Worm (Caenorhabditis elegans) whole organism, young adult: Measurements from ENCODE around the gene F21C10.1.

Experiments
- B0336.3 ChIP-seq: fragments of 200-800 bp; sonication (Bioruptor generic); IDR thresholded peaks from 2 replicates; pipeline ENCODE4 v1.3.6; 2022; ENCODE audit warnings: missing genetic modification characterization, missing compliant biosample characterization
- C17E4.6 ChIP-seq: fragments of 200-800 bp; sonication (Bioruptor generic); IDR thresholded peaks from 2 replicates; pipeline ENCODE4 v1.3.6; 2022; ENCODE audit warnings: missing genetic modification reagents, missing genetic modification characterization, missing compliant biosample characterization
- D2030.7 ChIP-seq: fragments of 200-800 bp; sonication (Bioruptor generic); IDR thresholded peaks from 2 replicates; pipeline ENCODE4 v1.3.6; 2022; ENCODE audit warnings: missing genetic modification reagents, missing genetic modification characterization, missing compliant biosample characterization
- F52B5.7 ChIP-seq: sonication (generic microtip); optimal IDR thresholded peaks from 2 replicates; lab custom pipeline; 2016; ENCODE audit warnings: mild to moderate bottlenecking, missing genetic modification characterization, missing compliant biosample characterization
- K11D2.4 ChIP-seq: fragments of 200-800 bp; sonication (Bioruptor generic); IDR thresholded peaks from 2 replicates; pipeline ENCODE4 v1.3.6; 2022; ENCODE audit warnings: missing genetic modification reagents, missing genetic modification characterization, missing compliant biosample characterization
- Y53F4B.3 ChIP-seq: fragments of 200-800 bp; sonication (Bioruptor generic); IDR thresholded peaks from 2 replicates; pipeline ENCODE4 v1.3.6; 2022; ENCODE audit warnings: missing genetic modification reagents, missing genetic modification characterization, missing compliant biosample characterization
- Y67H2A.10 ChIP-seq: fragments of 200-800 bp; sonication (Bioruptor generic); conservative IDR thresholded peaks from 2 replicates; pipeline ENCODE4 v1.3.6; 2022; ENCODE audit warnings: missing genetic modification reagents, missing genetic modification characterization, missing compliant biosample characterization
- Y95B8A.8 ChIP-seq: fragments of 200-800 bp; sonication (Bioruptor generic); IDR thresholded peaks from 2 replicates; pipeline ENCODE4 v1.3.6; 2022; ENCODE audit warnings: missing genetic modification reagents, missing genetic modification characterization, missing compliant biosample characterization
- atf-7 ChIP-seq: sonication (generic microtip); optimal IDR thresholded peaks from 2 replicates; lab custom pipeline; 2017; ENCODE audit warnings: mild to moderate bottlenecking, missing genetic modification characterization, missing compliant biosample characterization
- athp-1 ChIP-seq: sonication (generic microtip); optimal IDR thresholded peaks from 2 replicates; lab custom pipeline; 2017; ENCODE audit warnings: mild to moderate bottlenecking, missing genetic modification characterization, missing compliant biosample characterization
- cebp-1 ChIP-seq, 2 experiments: fragments of 200-800 bp in 1 of 2; sonication (Bioruptor generic) in 1 of 2; sonication (generic microtip) in 1 of 2; IDR thresholded peaks in 1 of 2; optimal IDR thresholded peaks in 1 of 2; 2 replicates each; pipeline versions ENCODE4 v1.3.6 to Lab custom; 2017 to 2022; ENCODE audit warnings: missing compliant biosample characterization in 2 of 2, missing genetic modification characterization in 2 of 2, mild to moderate bottlenecking in 1 of 2, missing genetic modification reagents in 1 of 2, moderate library complexity in 1 of 2
- ceh-100 ChIP-seq: fragments of 200-800 bp; sonication (Bioruptor generic); IDR thresholded peaks from 2 replicates; pipeline ENCODE4 v1.3.6; 2022; ENCODE audit warnings: missing genetic modification reagents, missing genetic modification characterization, missing compliant biosample characterization
- dpff-1 ChIP-seq: sonication (generic microtip); optimal IDR thresholded peaks from 2 replicates; lab custom pipeline; 2017; ENCODE audit warnings: mild to moderate bottlenecking, missing genetic modification characterization, missing compliant biosample characterization
- dpl-1 ChIP-seq: fragments of 150-350 bp; optimal IDR thresholded peaks from 2 replicates; lab custom pipeline; 2014; ENCODE audit warnings: missing biosample characterization, missing genetic modification reagents, missing genetic modification characterization
- egl-18 ChIP-seq: fragments of 200-800 bp; sonication (Bioruptor generic); IDR thresholded peaks from 2 replicates; pipeline ENCODE4 v1.3.6; 2022; ENCODE audit warnings: missing genetic modification reagents, missing genetic modification characterization, missing compliant biosample characterization
- ekl-4 ChIP-seq: fragments of 200-800 bp; sonication (Bioruptor generic); IDR thresholded peaks from 2 replicates; pipeline ENCODE4 v1.3.6; 2022; ENCODE audit warnings: missing genetic modification reagents, missing genetic modification characterization, missing compliant biosample characterization
- fkh-3 ChIP-seq: sonication (generic microtip); optimal IDR thresholded peaks from 2 replicates; lab custom pipeline; 2016; ENCODE audit warnings: mild to moderate bottlenecking, missing genetic modification characterization, missing compliant biosample characterization
- gei-17 ChIP-seq: fragments of 200-800 bp; sonication (Bioruptor generic); optimal IDR thresholded peaks from 2 replicates; lab custom pipeline; 2018; ENCODE audit warnings: mild to moderate bottlenecking, missing genetic modification characterization, missing compliant biosample characterization
- hlh-12 ChIP-seq: sonication (generic microtip); optimal IDR thresholded peaks from 2 replicates; lab custom pipeline; 2016; ENCODE audit warnings: missing genetic modification characterization, missing compliant biosample characterization
- let-526 ChIP-seq: fragments of 200-800 bp; sonication (Bioruptor generic); IDR thresholded peaks from 2 replicates; pipeline ENCODE4 v1.3.6; 2022; ENCODE audit warnings: missing genetic modification reagents, missing genetic modification characterization, missing compliant biosample characterization
- lir-1 ChIP-seq: fragments of 200-800 bp; sonication (Bioruptor generic); conservative IDR thresholded peaks from 2 replicates; pipeline ENCODE4 v1.3.6; 2022; ENCODE audit warnings: missing genetic modification reagents, missing genetic modification characterization, missing compliant biosample characterization
- madf-3 ChIP-seq: fragments of 200-800 bp; sonication (Bioruptor generic); IDR thresholded peaks from 2 replicates; pipeline ENCODE4 v1.3.6; 2022; ENCODE audit warnings: missing genetic modification reagents, missing genetic modification characterization, missing compliant biosample characterization
- mcd-1 ChIP-seq: fragments of 200-800 bp; sonication (Bioruptor generic); IDR thresholded peaks from 2 replicates; pipeline ENCODE4 v1.3.6; 2022; ENCODE audit warnings: missing genetic modification reagents, missing genetic modification characterization, missing compliant biosample characterization
- mel-28 ChIP-seq: sonication (generic microtip); optimal IDR thresholded peaks from 2 replicates; lab custom pipeline; 2016; ENCODE audit warnings: borderline replicate concordance, mild to moderate bottlenecking, missing genetic modification characterization, missing compliant biosample characterization
- nfya-2 ChIP-seq: fragments of 200-800 bp; sonication (Bioruptor generic); IDR thresholded peaks from 2 replicates; pipeline ENCODE4 v1.3.6; 2022; ENCODE audit warnings: missing genetic modification reagents, missing genetic modification characterization, missing compliant biosample characterization
- nhr-120 ChIP-seq: fragments of 200-800 bp; sonication (Bioruptor generic); IDR thresholded peaks from 2 replicates; pipeline ENCODE4 v1.3.6; 2022; ENCODE audit warnings: missing genetic modification characterization, missing compliant biosample characterization
- nhr-179 ChIP-seq: sonication (generic microtip); optimal IDR thresholded peaks from 2 replicates; lab custom pipeline; 2016; ENCODE audit warnings: mild to moderate bottlenecking, missing genetic modification characterization, missing compliant biosample characterization
- nhr-80 ChIP-seq: sonication (generic microtip); optimal IDR thresholded peaks from 2 replicates; lab custom pipeline; 2016; ENCODE audit warnings: missing genetic modification characterization, missing compliant biosample characterization
- pha-4 ChIP-seq: fragments of 150-350 bp; sonication (generic microtip); optimal IDR thresholded peaks from 2 replicates; lab custom pipeline; 2014; ENCODE audit warnings: missing biosample characterization, missing genetic modification reagents, missing genetic modification characterization
- rcor-1 ChIP-seq: fragments of 200-800 bp; sonication (Bioruptor generic); IDR thresholded peaks from 2 replicates; pipeline ENCODE4 v1.3.6; 2022; ENCODE audit warnings: missing genetic modification reagents, missing genetic modification characterization, missing compliant biosample characterization
- rec-8 ChIP-seq, 2 experiments: sonication (generic microtip); optimal IDR thresholded peaks; 2 replicates each; lab custom pipeline; 2016; ENCODE audit warnings: mild to moderate bottlenecking in 2 of 2, missing genetic modification characterization in 2 of 2, missing genetic modification reagents in 2 of 2, missing genotype in 2 of 2, missing biosample characterization in 1 of 2, missing compliant biosample characterization in 1 of 2, moderate library complexity in 1 of 2
- sptf-2 ChIP-seq: fragments of 200-800 bp; sonication (Bioruptor generic); optimal IDR thresholded peaks from 2 replicates; lab custom pipeline; 2018; ENCODE audit warnings: mild to moderate bottlenecking, missing genetic modification characterization, missing compliant biosample characterization
- tbx-9 ChIP-seq: sonication (generic microtip); optimal IDR thresholded peaks from 2 replicates; lab custom pipeline; 2016; ENCODE audit warnings: borderline replicate concordance, missing genetic modification characterization, inconsistent platforms, missing compliant biosample characterization
- tlf-1 ChIP-seq: fragments of 200-800 bp; sonication (Bioruptor generic); optimal IDR thresholded peaks from 2 replicates; lab custom pipeline; 2018; ENCODE audit warnings: mild to moderate bottlenecking, missing genetic modification characterization, missing compliant biosample characterization
- unc-130 ChIP-seq: sonication (generic microtip); optimal IDR thresholded peaks from 2 replicates; lab custom pipeline; 2016; ENCODE audit warnings: missing genetic modification reagents, missing genetic modification characterization, missing compliant biosample characterization
- xnd-1 ChIP-seq: sonication (generic microtip); optimal IDR thresholded peaks from 2 replicates; lab custom pipeline; 2016; ENCODE audit warnings: missing genotype, missing genetic modification reagents, missing genetic modification characterization, missing compliant biosample characterization
- zim-3 ChIP-seq: sonication (generic microtip); optimal IDR thresholded peaks from 2 replicates; lab custom pipeline; 2017; ENCODE audit warnings: mild to moderate bottlenecking, missing genetic modification characterization, moderate library complexity, missing compliant biosample characterization

F21C10.1 gene

DNA sequence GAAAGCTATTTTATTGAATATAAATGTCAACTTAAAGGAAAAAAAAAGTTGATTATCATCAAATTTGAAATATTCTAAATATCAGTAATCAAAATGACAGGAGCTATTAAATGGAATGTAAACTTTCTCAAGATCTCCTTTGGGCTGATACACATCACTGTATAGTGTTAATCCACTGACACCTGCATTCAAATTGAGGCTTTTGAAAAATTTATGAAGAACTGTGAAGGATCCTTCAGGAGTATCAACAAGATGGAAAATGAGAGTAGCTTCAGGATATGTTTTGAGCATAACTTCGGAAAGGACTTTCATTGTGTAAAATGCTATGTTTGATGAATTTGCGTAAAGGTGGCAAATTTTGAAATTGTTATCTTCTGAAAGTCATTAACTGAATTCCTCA lies 34.9 kb upstream of the F21C10.1 start (continued):
- TF ChIP-seq atf-7: no peak
- TF ChIP-seq nfya-2 (GFP tag; lab: Robert Waterston, UW): no peak
- peak; percentile 14 for TF ChIP-seq tlf-1
- TF ChIP-seq F52B5.7 (tag; lab: Kevin White, UChicago): no peak
- no peak for TF ChIP-seq xnd-1 (tag; lab: Kevin White, UChicago)
- no peak for TF ChIP-seq mcd-1 (GFP tag; lab: Robert Waterston, UW)
- TF ChIP-seq pha-4 (tag; lab: Kevin White, UChicago): peak; percentile 63
- 0 out of 2 replicates have a peak, but pooled peaks have one; percentile 27 for TF ChIP-seq ekl-4 (GFP tag; lab: Robert Waterston, UW)
- no peak for TF ChIP-seq mel-28 (tag; lab: Kevin White, UChicago)

- TF ChIP-seq athp-1 (tag; lab: Kevin White, UChicago): no peak
- no peak for TF ChIP-seq sptf-2
- TF ChIP-seq nhr-80: no peak
- TF ChIP-seq lir-1: no peak
- no peak for TF ChIP-seq zim-3 (tag; lab: Kevin White, UChicago)
- TF ChIP-seq unc-130 (GFP tag; lab: Kevin White, UChicago): no peak
- TF ChIP-seq nhr-120 (GFP tag; lab: Robert Waterston, UW): no peak
- no peak for TF ChIP-seq let-526 (GFP tag; lab: Robert Waterston, UW)
- no peak for TF ChIP-seq fkh-3
- no peak for TF ChIP-seq dpl-1 (GFP tag; lab: Kevin White, UChicago)
- TF ChIP-seq ceh-100: no peak
Observed at ce11 chrV:9098280-9098973, 33.7 kb upstream of the F21C10.1 start, which contains the start of gene F21C10.9. Gene F21C10.9 (minus strand): TSS chrV:9098696.

DNA sequence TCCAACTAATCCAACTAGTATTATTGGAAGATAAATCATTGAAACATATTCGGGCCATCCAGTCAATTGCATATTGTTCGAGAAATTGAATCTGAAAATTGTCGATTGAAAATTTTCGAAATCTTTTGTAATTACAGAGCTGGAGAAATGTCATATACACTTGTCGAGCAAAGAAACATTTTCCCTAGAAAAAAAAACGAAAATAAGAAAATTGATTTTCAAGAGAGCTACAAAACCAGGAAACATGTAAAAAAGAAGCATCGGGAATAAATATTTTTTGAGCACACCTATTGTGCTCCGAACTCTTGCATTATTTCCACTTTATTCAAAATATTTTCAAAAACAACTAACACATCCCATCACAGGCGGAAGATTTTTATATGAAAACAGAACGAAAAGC lies 31.1 kb upstream of the F21C10.1 start, which contains the start of gene frpr-6:
Gene frpr-6 (minus strand): TSS at position 101 of the 400 bp plus-strand sequence.
- TF ChIP-seq D2030.7 (GFP tag; lab: Robert Waterston, UW) (no peak), Y95B8A.8 (GFP tag; lab: Robert Waterston, UW) (no peak), nhr-179 (tag; lab: Kevin White, UChicago) (no peak), madf-3 (GFP tag; lab: Robert Waterston, UW) (no peak), hlh-12 (tag; lab: Kevin White, UChicago) (no peak)
- TF ChIP-seq, all 124 proteins: peak for 0

- no peak for TF ChIP-seq pha-4 (tag; lab: Kevin White, UChicago)
- no peak for TF ChIP-seq ekl-4 (GFP tag; lab: Robert Waterston, UW)
- no peak for TF ChIP-seq cebp-1 (GFP tag; IDR thresholded peaks at IDR 0.05; lab: Robert Waterston, UW)
- no peak for TF ChIP-seq cebp-1 (tag; optimal IDR thresholded peaks at IDR 0.05; lab: Kevin White, UChicago)
- no peak for TF ChIP-seq tbx-9 (tag; lab: Kevin White, UChicago)
- no peak for TF ChIP-seq C17E4.6
- no peak for TF ChIP-seq gei-17 (GFP tag; lab: Kevin White, UChicago)
- TF ChIP-seq egl-18 (GFP tag; lab: Robert Waterston, UW): no peak
- no peak for TF ChIP-seq Y53F4B.3 (GFP tag; lab: Robert Waterston, UW)
- no peak for TF ChIP-seq rec-8 (tag; optimal IDR thresholded peaks at IDR 0.05; lab: Kevin White, UChicago)
- no peak for TF ChIP-seq nhr-80
- TF ChIP-seq athp-1 (tag; lab: Kevin White, UChicago): no peak
- TF ChIP-seq Y67H2A.10 (GFP tag; lab: Robert Waterston, UW): no peak
- no peak for TF ChIP-seq dpff-1 (tag; lab: Kevin White, UChicago)
- no peak for TF ChIP-seq K11D2.4 (GFP tag; lab: Robert Waterston, UW)
- no peak for TF ChIP-seq mel-28 (tag; lab: Kevin White, UChicago)
- no peak for TF ChIP-seq rcor-1 (GFP tag; lab: Robert Waterston, UW)
- TF ChIP-seq B0336.3 (GFP tag; lab: Robert Waterston, UW): no peak
- TF ChIP-seq nhr-179 (tag; lab: Kevin White, UChicago): no peak
Observed at ce11 chrV:9108219-9108618, 23.9 kb upstream of the F21C10.1 start, which contains the start of gene F21C10.18. Gene F21C10.18 (plus strand): TSS chrV:9108519.
